ENCODE assay signal across 1 fruit fly cellular context in the genomic region with DNA sequence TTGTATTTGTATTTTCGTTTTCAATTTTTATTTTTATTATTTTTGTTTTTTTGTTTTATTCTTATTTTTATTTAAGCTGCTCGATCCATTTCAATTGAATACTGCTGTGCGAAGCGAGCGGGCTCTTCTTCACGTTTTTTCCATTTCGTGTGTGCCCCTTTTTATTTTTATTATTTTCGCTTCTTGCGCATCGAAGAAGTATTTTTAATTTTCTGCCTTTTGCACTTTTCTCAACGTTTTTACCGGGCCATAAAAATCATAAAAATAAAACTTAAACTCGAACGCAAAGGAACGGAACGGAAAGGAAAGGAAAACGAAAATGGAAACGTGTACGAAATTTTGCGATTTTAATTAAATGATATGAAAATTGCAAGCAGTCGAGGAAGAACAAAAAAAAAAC.
TF ChIP-seq lines count a peak whose summit lies in the region.

No protein-coding gene starts in this region.

TF ChIP-seq in whole organism, prepupa, 60 proteins besides CTCF, POLR2A, EP300 and RAD21 (continued from another document):
- no peak for TF ChIP-seq dsx (GFP tag; optimal IDR thresholded peaks at IDR 0.05; lab: Kevin White, UChicago; ENCODE audit: poor library complexity, severe bottlenecking)
- TF ChIP-seq Ets96B (tag; optimal IDR thresholded peaks at IDR 0.05; lab: Kevin White, UChicago) = peak; percentile 2
- TF ChIP-seq OdsH (GFP tag; optimal IDR thresholded peaks at IDR 0.05; lab: Kevin White, UChicago) = no peak
- peak; percentile 31 for TF ChIP-seq topi (GFP tag; optimal IDR thresholded peaks at IDR 0.05; lab: Kevin White, UChicago)
- TF ChIP-seq Sox15 (GFP tag; optimal IDR thresholded peaks at IDR 0.05; lab: Kevin White, UChicago) = no peak
- TF ChIP-seq CG4318 (GFP tag; optimal IDR thresholded peaks at IDR 0.05; lab: Kevin White, UChicago) = no peak
- TF ChIP-seq Lpt (GFP tag; optimal IDR thresholded peaks at IDR 0.05; lab: Kevin White, UChicago) = no peak
